Worm (Caenorhabditis elegans): ENCODE measurements around the gene efhd-1.
A peak's percentile ranks its signal among the peaks of the same experiment; 100 is the strongest.

Gene efhd-1

DNA sequence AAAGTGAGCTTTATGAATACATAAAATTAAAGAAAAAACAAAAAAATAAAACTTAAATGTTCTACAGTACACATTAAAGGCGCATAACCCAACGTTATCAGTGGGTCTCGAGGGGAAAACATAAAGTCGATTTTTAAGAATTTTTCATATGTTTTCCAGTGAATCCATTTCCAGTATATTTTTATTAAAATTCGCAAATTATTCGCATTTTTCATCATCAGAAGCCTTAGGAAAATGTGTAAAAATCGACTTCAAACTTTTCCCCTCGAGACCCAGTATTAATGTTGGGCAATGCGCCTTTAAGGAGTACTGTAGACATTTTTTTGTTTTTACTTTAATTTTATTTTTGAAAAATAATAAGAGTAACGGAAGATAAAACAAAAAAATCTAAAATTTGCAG lies 39.5 kb downstream of the efhd-1 start (continued):
- no peak for TF ChIP-seq mxl-1 (tag; optimal IDR thresholded peaks at IDR 0.05)
- TF ChIP-seq atf-7 (tag; optimal IDR thresholded peaks at IDR 0.05), result no peak
- TF ChIP-seq lag-1 (GFP tag; IDR thresholded peaks at IDR 0.05), result no peak
- TF ChIP-seq Y53F4B.3 (GFP tag; IDR thresholded peaks at IDR 0.05), result no peak
- TF ChIP-seq snpc-1.1 (tag; optimal IDR thresholded peaks at IDR 0.05; ENCODE audit: insufficient read depth), result no peak
- TF ChIP-seq F39B2.1 (GFP tag; IDR thresholded peaks at IDR 0.05), result no peak
- peak; percentile 97 for TF ChIP-seq F33H1.4 (GFP tag; IDR thresholded peaks at IDR 0.05)
- TF ChIP-seq rec-8 (tag; optimal IDR thresholded peaks at IDR 0.05), result no peak
- no peak for TF ChIP-seq nfya-2 (GFP tag; IDR thresholded peaks at IDR 0.05)
- TF ChIP-seq ztf-18 (tag; optimal IDR thresholded peaks at IDR 0.05), result peak; percentile 13
- TF ChIP-seq lir-1 (GFP tag; conservative IDR thresholded peaks at IDR 0.05), result no peak
- peak; percentile 54 for TF ChIP-seq snpc-3.4 (tag; optimal IDR thresholded peaks at IDR 0.05)
- peak; percentile 58 for TF ChIP-seq mcd-1 (GFP tag; IDR thresholded peaks at IDR 0.05)
- TF ChIP-seq dpl-1 (GFP tag; optimal IDR thresholded peaks at IDR 0.05), result no peak
- TF ChIP-seq nhr-120 (GFP tag; IDR thresholded peaks at IDR 0.05), result no peak
- no peak; the same call in 1 of the 2 replicates for TF ChIP-seq dox-1 (GFP tag; IDR thresholded peaks at IDR 0.05)
- TF ChIP-seq unc-130 (GFP tag; optimal IDR thresholded peaks at IDR 0.05), result no peak
- TF ChIP-seq fkh-3 (tag; optimal IDR thresholded peaks at IDR 0.05), result no peak
- TF ChIP-seq hsf-1 (GFP tag; IDR thresholded peaks at IDR 0.05), result no peak
- TF ChIP-seq ZK185.1 (tag; optimal IDR thresholded peaks at IDR 0.05; ENCODE audit: poor library complexity, severe bottlenecking), result no peak
- TF ChIP-seq bed-2 (GFP tag; IDR thresholded peaks at IDR 0.05), result no peak
- no peak for TF ChIP-seq Y56A3A.18 (GFP tag; IDR thresholded peaks at IDR 0.05)
- TF ChIP-seq nhr-90 (tag; optimal IDR thresholded peaks at IDR 0.05), result no peak
- TF ChIP-seq cebp-1 (GFP tag; IDR thresholded peaks at IDR 0.05), result no peak
- no peak for TF ChIP-seq cebp-1 (tag; optimal IDR thresholded peaks at IDR 0.05)
- TF ChIP-seq attf-3 (GFP tag; conservative IDR thresholded peaks at IDR 0.05), result no peak
- no peak for TF ChIP-seq attf-5 (GFP tag; optimal IDR thresholded peaks at IDR 0.05)
- TF ChIP-seq ceh-91 (GFP tag; IDR thresholded peaks at IDR 0.05), result peak; percentile 81
- no peak for TF ChIP-seq B0019.2 (GFP tag; conservative IDR thresholded peaks at IDR 0.05)
- TF ChIP-seq Y53G8AR.9 (GFP tag; conservative IDR thresholded peaks at IDR 0.05), result no peak
- TF ChIP-seq bed-1 (GFP tag; IDR thresholded peaks at IDR 0.05), result no peak
- TF ChIP-seq aptf-2 (GFP tag; conservative IDR thresholded peaks at IDR 0.05), result no peak
- TF ChIP-seq F52B5.7 (tag; optimal IDR thresholded peaks at IDR 0.05), result no peak
- TF ChIP-seq sptf-2 (GFP tag; optimal IDR thresholded peaks at IDR 0.05), result no peak
- no peak for TF ChIP-seq ztf-28 (GFP tag; IDR thresholded peaks at IDR 0.05)
- no peak for TF ChIP-seq hlh-12 (tag; optimal IDR thresholded peaks at IDR 0.05)
- TF ChIP-seq lin-35 (GFP tag; optimal IDR thresholded peaks at IDR 0.05), result no peak
- no peak for TF ChIP-seq F57C9.4 (tag; optimal IDR thresholded peaks at IDR 0.05)
- 0 out of 2 replicates have a peak, but pooled peaks have one; percentile 15 for TF ChIP-seq hmg-1.2 (GFP tag; IDR thresholded peaks at IDR 0.05)
- TF ChIP-seq lin-26 (GFP tag; IDR thresholded peaks at IDR 0.05), result no peak
- no peak for TF ChIP-seq ceh-100 (GFP tag; IDR thresholded peaks at IDR 0.05)
- TF ChIP-seq mes-4 (tag; optimal IDR thresholded peaks at IDR 0.05), result no peak
- 0 out of 2 replicates have a peak, but pooled peaks have one; percentile 50 for TF ChIP-seq ekl-4 (GFP tag; IDR thresholded peaks at IDR 0.05)
- no peak for TF ChIP-seq tbp1 (GFP tag; optimal IDR thresholded peaks at IDR 0.05)
- peak; percentile 27 for TF ChIP-seq snpc-1.3 (tag; optimal IDR thresholded peaks at IDR 0.05; ENCODE audit: insufficient read depth)
- TF ChIP-seq attf-6 (GFP tag; IDR thresholded peaks at IDR 0.05), result no peak
- peak; percentile 98 for TF ChIP-seq lsl-1 (GFP tag; optimal IDR thresholded peaks at IDR 0.05)
- TF ChIP-seq xnd-1 (tag; optimal IDR thresholded peaks at IDR 0.05), result peak; percentile 95
- no peak for TF ChIP-seq zim-3 (tag; optimal IDR thresholded peaks at IDR 0.05)

Measured in whole organism, young adult.